Fruit fly (Drosophila melanogaster): ENCODE data around the gene dos.
A peak's percentile ranks its signal among the peaks of the same experiment; 100 is the strongest.

dos gene

DNA sequence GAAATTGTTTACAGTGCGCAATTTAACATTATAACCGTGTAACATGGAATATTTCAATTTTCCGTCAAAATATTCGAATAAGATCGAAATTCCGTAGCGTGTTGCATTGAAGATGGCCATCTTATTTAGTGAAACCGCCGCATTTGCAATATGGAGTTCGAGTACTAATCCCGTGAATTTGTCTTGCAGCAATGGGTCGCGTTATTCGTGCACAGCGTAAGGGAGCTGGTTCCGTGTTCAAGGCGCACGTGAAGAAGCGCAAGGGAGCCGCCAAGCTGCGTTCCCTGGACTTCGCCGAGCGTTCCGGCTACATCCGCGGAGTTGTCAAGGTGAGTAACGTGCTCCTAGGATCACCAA is 1.7 kb upstream of the dos start:
- TF ChIP-seq MESR4 (GFP tag; optimal IDR thresholded peaks at IDR 0.05) (peak; percentile 80), CG18764 (GFP tag; optimal IDR thresholded peaks at IDR 0.05) (no peak), sens-2 (GFP tag; IDR thresholded peaks at IDR 0.05) (no peak), mirr (GFP tag; optimal IDR thresholded peaks at IDR 0.05) (no peak), sim (GFP tag; IDR thresholded peaks at IDR 0.05) (no peak), trem (tag; optimal IDR thresholded peaks at IDR 0.05) (no peak), lmd (GFP tag; IDR thresholded peaks at IDR 0.05) (no peak), YL-1 (GFP tag; optimal IDR thresholded peaks at IDR 0.05) (peak; percentile 45), hkb (optimal IDR thresholded peaks at IDR 0.05) (no peak), hkb (GFP tag; IDR thresholded peaks at IDR 0.05) (no peak), Hsf (GFP tag; optimal IDR thresholded peaks at IDR 0.05) (no peak), bigmax (GFP tag; optimal IDR thresholded peaks at IDR 0.05) (no peak), CG9437 (GFP tag; optimal IDR thresholded peaks at IDR 0.05) (no peak), CG12659 (GFP tag; optimal IDR thresholded peaks at IDR 0.05) (peak; percentile 54), Oaz (GFP tag; IDR thresholded peaks at IDR 0.05) (no peak), Doc3 (GFP tag; IDR thresholded peaks at IDR 0.05; ENCODE audit: partially characterized antibody) (no peak), CG13287 (GFP tag; IDR thresholded peaks at IDR 0.05; ENCODE audit: partially characterized antibody) (no peak), CG3407 (GFP tag; optimal IDR thresholded peaks at IDR 0.05) (no peak), sna (GFP tag; IDR thresholded peaks at IDR 0.05; ENCODE audit: partially characterized antibody) (no peak), phol (tag; optimal IDR thresholded peaks at IDR 0.05) (peak; percentile 28), CG6765 (GFP tag; optimal IDR thresholded peaks at IDR 0.05) (no peak), gem (tag; optimal IDR thresholded peaks at IDR 0.05) (no peak), Bdp1 (GFP tag; optimal IDR thresholded peaks at IDR 0.05) (no peak), sens (GFP tag) (peak; percentile 48), dm (GFP tag; optimal IDR thresholded peaks at IDR 0.05) (peak; percentile 38), sisA (GFP tag; IDR thresholded peaks at IDR 0.05) (no peak), Med (GFP tag) (no peak), CG3065 (GFP tag; optimal IDR thresholded peaks at IDR 0.05) (no peak), Hey (tag; optimal IDR thresholded peaks at IDR 0.05) (no peak)

DNA sequence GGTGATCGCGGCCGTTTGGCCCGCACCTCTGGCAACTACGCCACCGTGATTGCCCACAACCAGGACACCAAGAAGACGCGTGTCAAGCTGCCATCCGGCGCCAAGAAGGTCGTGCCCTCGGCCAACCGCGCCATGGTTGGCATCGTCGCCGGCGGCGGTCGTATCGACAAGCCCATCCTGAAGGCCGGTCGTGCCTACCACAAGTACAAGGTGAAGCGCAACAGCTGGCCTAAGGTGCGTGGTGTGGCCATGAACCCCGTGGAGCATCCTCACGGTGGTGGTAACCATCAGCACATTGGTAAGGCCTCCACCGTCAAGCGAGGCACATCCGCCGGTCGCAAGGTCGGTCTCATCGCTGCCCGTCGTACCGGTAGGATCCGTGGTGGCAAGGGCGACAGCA is 908 bp upstream of the dos start:
- TF ChIP-seq mam (GFP tag; optimal IDR thresholded peaks at IDR 0.05): no peak
- TF ChIP-seq CG4820 (GFP tag; optimal IDR thresholded peaks at IDR 0.05): no peak
- peak; percentile 7 for TF ChIP-seq CG13624 (GFP tag; optimal IDR thresholded peaks at IDR 0.05)
- TF ChIP-seq Dek (tag; optimal IDR thresholded peaks at IDR 0.05): no peak
- TF ChIP-seq NC2β (GFP tag; optimal IDR thresholded peaks at IDR 0.05): no peak
- peak; percentile 19 for TF ChIP-seq ems (GFP tag; optimal IDR thresholded peaks at IDR 0.05)
- TF ChIP-seq Lpt (GFP tag; optimal IDR thresholded peaks at IDR 0.05): no peak
- TF ChIP-seq NFAT (GFP tag; IDR thresholded peaks at IDR 0.05): peak; percentile 28; the same call in 1 of the 2 replicates
- no peak for TF ChIP-seq CG7963 (GFP tag; IDR thresholded peaks at IDR 0.05; ENCODE audit: partially characterized antibody)
- TF ChIP-seq CG6765 (GFP tag; optimal IDR thresholded peaks at IDR 0.05): no peak
- no peak for TF ChIP-seq CG4360 (GFP tag; IDR thresholded peaks at IDR 0.05)
- TF ChIP-seq CG8089 (GFP tag; optimal IDR thresholded peaks at IDR 0.05): peak; percentile 6
- no peak for TF ChIP-seq Dbx (GFP tag; IDR thresholded peaks at IDR 0.05)
- TF ChIP-seq trem (tag; optimal IDR thresholded peaks at IDR 0.05): no peak
- TF ChIP-seq Mrtf (GFP tag; IDR thresholded peaks at IDR 0.05): no peak
- TF ChIP-seq pnt (GFP tag; optimal IDR thresholded peaks at IDR 0.05): peak; percentile 3
- TF ChIP-seq CG12942 (GFP tag; optimal IDR thresholded peaks at IDR 0.05): no peak
- no peak for TF ChIP-seq CoRest (tag; optimal IDR thresholded peaks at IDR 0.05)
- TF ChIP-seq CG32767 (GFP tag; IDR thresholded peaks at IDR 0.05): no peak
- TF ChIP-seq nerfin-2 (GFP tag; IDR thresholded peaks at IDR 0.05; ENCODE audit: partially characterized antibody): peak; percentile 38; the same call in 1 of the 2 replicates
- TF ChIP-seq sens (GFP tag): peak; percentile 78
- TF ChIP-seq Eip74EF (GFP tag; optimal IDR thresholded peaks at IDR 0.05): no peak
- TF ChIP-seq kay (GFP tag; optimal IDR thresholded peaks at IDR 0.05): no peak
- TF ChIP-seq Med (GFP tag): peak; percentile 38
- no peak for TF ChIP-seq CG4424 (GFP tag; optimal IDR thresholded peaks at IDR 0.05)
- no peak for TF ChIP-seq Dad (GFP tag; optimal IDR thresholded peaks at IDR 0.05)
- 0 out of 3 replicates have a peak, but pooled peaks have one; percentile 43 for TF ChIP-seq CG6791 (GFP tag; IDR thresholded peaks at IDR 0.05; ENCODE audit: partially characterized antibody)
- TF ChIP-seq Drgx (GFP tag; IDR thresholded peaks at IDR 0.05): no peak
